Worm (Caenorhabditis elegans) whole organism, young adult: ENCODE data around the gene ZK899.6.

Experiments used
- efl-1 ChIP-seq: fragments of 150-350 bp; optimal IDR thresholded peaks from 2 replicates; lab custom pipeline; 2014; ENCODE audit warnings: missing biosample characterization, missing genetic modification reagents, missing genetic modification characterization
- nfya-1 ChIP-seq: sonication (generic microtip); optimal IDR thresholded peaks from 2 replicates; lab custom pipeline; 2017; ENCODE audit warnings: antibody characterized with exemption, missing compliant biosample characterization, missing genetic modification characterization, borderline replicate concordance; ENCODE audit not compliant: insufficient read depth
- repo-1 ChIP-seq: sonication (generic microtip); optimal IDR thresholded peaks from 2 replicates; lab custom pipeline; 2017; ENCODE audit warnings: mild to moderate bottlenecking, missing genetic modification characterization, missing compliant biosample characterization
- rpc-1 ChIP-seq, 2 experiments: fragments of 150-350 bp in 1 of 2; sonication (generic microtip) in 1 of 2; optimal IDR thresholded peaks; 2 replicates each; lab custom pipeline; 2014 to 2018; ENCODE audit warnings: missing biosample characterization in 1 of 2, missing genetic modification characterization in 1 of 2, missing genetic modification reagents in 1 of 2, missing genotype in 1 of 2
- unc-62 ChIP-seq: fragments of 150-350 bp; optimal IDR thresholded peaks from 2 replicates; lab custom pipeline; 2014; ENCODE audit warnings: missing biosample characterization, missing genetic modification reagents, missing genetic modification characterization

DNA sequence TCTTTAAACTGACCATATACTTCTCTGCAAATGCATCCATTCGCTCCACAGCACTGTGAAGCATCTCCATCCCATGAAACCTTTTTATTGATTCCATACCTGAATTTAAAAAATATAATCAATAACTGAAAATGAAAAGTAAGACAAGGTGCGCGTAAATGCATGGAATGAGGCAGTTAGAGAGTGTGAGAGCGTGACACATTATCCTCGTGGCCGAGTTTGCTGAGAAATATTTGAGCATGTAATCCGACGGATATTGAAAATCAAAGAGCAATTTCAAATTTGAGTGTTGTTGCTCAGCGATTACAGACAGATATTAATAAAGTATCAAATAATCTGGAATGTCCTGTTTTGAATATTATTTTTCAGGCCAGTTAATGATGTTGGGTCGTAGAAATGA is 13.8 kb upstream of the ZK899.6 start, which contains the start of gene ZK899.7:
- TF ChIP-seq efl-1, result no peak
- no peak for TF ChIP-seq unc-62 (GFP tag; lab: Kevin White, UChicago)
- TF ChIP-seq nfya-1, result no peak
- TF ChIP-seq repo-1 (tag; lab: Kevin White, UChicago), result no peak
- no peak for TF ChIP-seq rpc-1 (optimal IDR thresholded peaks at IDR 0.05; lab: Kevin White, UChicago)
- TF ChIP-seq rpc-1 (tag; optimal IDR thresholded peaks at IDR 0.05; lab: Kevin White, UChicago), result no peak
